Worm (Caenorhabditis elegans) whole organism, young adult: ENCODE measurements around the gene nhr-203.

Experiments
- B0035.1 ChIP-seq: sonication (generic microtip); optimal IDR thresholded peaks from 2 replicates; lab custom pipeline; 2016; ENCODE audit warnings: missing genetic modification characterization, mild to moderate bottlenecking, missing compliant biosample characterization, missing genotype, missing genetic modification reagents
- B0261.1 ChIP-seq: sonication (generic microtip); optimal IDR thresholded peaks from 2 replicates; lab custom pipeline; 2016; ENCODE audit warnings: mild to moderate bottlenecking, missing genetic modification characterization, moderate library complexity, missing compliant biosample characterization
- C06A6.2 ChIP-seq: fragments of 200-800 bp; sonication (Bioruptor generic); conservative IDR thresholded peaks from 2 replicates; pipeline ENCODE4 v1.3.6; 2022; ENCODE audit warnings: missing genetic modification characterization, missing compliant biosample characterization
- F10E7.11 ChIP-seq: sonication (generic microtip); optimal IDR thresholded peaks from 2 replicates; lab custom pipeline; 2017; ENCODE audit warnings: mild to moderate bottlenecking, missing genetic modification characterization, moderate library complexity, missing compliant biosample characterization
- F22D6.2 ChIP-seq: sonication (generic microtip); optimal IDR thresholded peaks from 2 replicates; lab custom pipeline; 2016; ENCODE audit warnings: mild to moderate bottlenecking, missing genetic modification characterization, missing compliant biosample characterization
- F57C9.4 ChIP-seq: sonication (generic microtip); optimal IDR thresholded peaks from 2 replicates; lab custom pipeline; 2017; ENCODE audit warnings: mild to moderate bottlenecking, missing genetic modification characterization, missing compliant biosample characterization
- T07F8.4 ChIP-seq: sonication (generic microtip); optimal IDR thresholded peaks from 2 replicates; lab custom pipeline; 2016; ENCODE audit warnings: mild to moderate bottlenecking, missing genetic modification characterization, moderate library complexity, missing compliant biosample characterization
- ama-1 ChIP-seq, 3 experiments: fragments of 150-350 bp in 1 of 3; sonication (generic microtip) in 2 of 3; optimal IDR thresholded peaks; 2 replicates each; lab custom pipeline; 2014 to 2018; ENCODE audit warnings: missing biosample characterization in 2 of 3, missing genetic modification characterization in 2 of 3, missing genetic modification reagents in 2 of 3
- aptf-3 ChIP-seq: fragments of 200-800 bp; sonication (Bioruptor generic); IDR thresholded peaks from 2 replicates; pipeline ENCODE4 v1.3.6; 2022; ENCODE audit warnings: missing genetic modification characterization, missing compliant biosample characterization
- attf-6 ChIP-seq: fragments of 200-800 bp; sonication (Bioruptor generic); IDR thresholded peaks from 2 replicates; pipeline ENCODE4 v1.3.6; 2022; ENCODE audit warnings: missing genetic modification reagents, missing genetic modification characterization, missing compliant biosample characterization
- bed-1 ChIP-seq: fragments of 200-800 bp; sonication (Bioruptor generic); IDR thresholded peaks from 2 replicates; pipeline ENCODE4 v1.3.6; 2022; ENCODE audit warnings: missing genetic modification reagents, missing genetic modification characterization, missing compliant biosample characterization
- bed-2 ChIP-seq: fragments of 200-800 bp; sonication (Bioruptor generic); IDR thresholded peaks from 2 replicates; pipeline ENCODE4 v1.3.6; 2022; ENCODE audit warnings: missing genetic modification reagents, missing genetic modification characterization, missing compliant biosample characterization
- ccch-3 ChIP-seq: fragments of 200-800 bp; sonication (Bioruptor generic); optimal IDR thresholded peaks from 2 replicates; lab custom pipeline; 2018; ENCODE audit warnings: mild to moderate bottlenecking, missing genetic modification characterization, missing compliant biosample characterization
- ceh-100 ChIP-seq: fragments of 200-800 bp; sonication (Bioruptor generic); IDR thresholded peaks from 2 replicates; pipeline ENCODE4 v1.3.6; 2022; ENCODE audit warnings: missing genetic modification reagents, missing genetic modification characterization, missing compliant biosample characterization
- ceh-79 ChIP-seq: sonication (generic microtip); optimal IDR thresholded peaks from 2 replicates; lab custom pipeline; 2017; ENCODE audit warnings: mild to moderate bottlenecking, missing genetic modification characterization, missing compliant biosample characterization
- ceh-91 ChIP-seq: fragments of 200-800 bp; sonication (Bioruptor generic); IDR thresholded peaks from 2 replicates; pipeline ENCODE4 v1.3.6; 2022; ENCODE audit warnings: missing genetic modification reagents, missing genetic modification characterization, missing compliant biosample characterization
- chd-7 ChIP-seq: sonication (generic microtip); optimal IDR thresholded peaks from 2 replicates; lab custom pipeline; 2016; ENCODE audit warnings: mild to moderate bottlenecking, missing genetic modification characterization, moderate library complexity, missing compliant biosample characterization
- dox-1 ChIP-seq: fragments of 200-800 bp; sonication (Bioruptor generic); IDR thresholded peaks from 2 replicates; pipeline ENCODE4 v1.3.6; 2022; ENCODE audit warnings: missing genetic modification reagents, missing genetic modification characterization, missing compliant biosample characterization
- dpff-1 ChIP-seq: sonication (generic microtip); optimal IDR thresholded peaks from 2 replicates; lab custom pipeline; 2017; ENCODE audit warnings: mild to moderate bottlenecking, missing genetic modification characterization, missing compliant biosample characterization
- dpl-1 ChIP-seq: fragments of 150-350 bp; optimal IDR thresholded peaks from 2 replicates; lab custom pipeline; 2014; ENCODE audit warnings: missing biosample characterization, missing genetic modification reagents, missing genetic modification characterization
- hrde-1 ChIP-seq: sonication (generic microtip); optimal IDR thresholded peaks from 2 replicates; lab custom pipeline; 2016; ENCODE audit warnings: missing genetic modification characterization, mild to moderate bottlenecking, missing compliant biosample characterization, moderate library complexity, missing genotype, missing genetic modification reagents, borderline replicate concordance
- let-526 ChIP-seq: fragments of 200-800 bp; sonication (Bioruptor generic); IDR thresholded peaks from 2 replicates; pipeline ENCODE4 v1.3.6; 2022; ENCODE audit warnings: missing genetic modification reagents, missing genetic modification characterization, missing compliant biosample characterization
- lin-54 ChIP-seq: fragments of 200-800 bp; sonication (Bioruptor generic); optimal IDR thresholded peaks from 2 replicates; lab custom pipeline; 2018; ENCODE audit warnings: mild to moderate bottlenecking, missing genetic modification characterization, missing compliant biosample characterization
- lir-1 ChIP-seq: fragments of 200-800 bp; sonication (Bioruptor generic); conservative IDR thresholded peaks from 2 replicates; pipeline ENCODE4 v1.3.6; 2022; ENCODE audit warnings: missing genetic modification reagents, missing genetic modification characterization, missing compliant biosample characterization
- lsl-1 ChIP-seq: fragments of 200-800 bp; sonication (Bioruptor generic); optimal IDR thresholded peaks from 2 replicates; lab custom pipeline; 2018; ENCODE audit warnings: mild to moderate bottlenecking, missing genetic modification characterization, moderate library complexity, missing compliant biosample characterization
- madf-10 ChIP-seq: sonication (generic microtip); optimal IDR thresholded peaks from 2 replicates; lab custom pipeline; 2016; ENCODE audit warnings: mild to moderate bottlenecking, missing genetic modification characterization, missing compliant biosample characterization
- madf-8 ChIP-seq: fragments of 200-800 bp; sonication (Bioruptor generic); conservative IDR thresholded peaks from 2 replicates; pipeline ENCODE4 v1.3.6; 2022; ENCODE audit warnings: missing genetic modification reagents, missing genetic modification characterization, missing compliant biosample characterization
- mxl-1 ChIP-seq: sonication (generic microtip); optimal IDR thresholded peaks from 2 replicates; lab custom pipeline; 2016; ENCODE audit warnings: missing genetic modification characterization, missing compliant biosample characterization
- nfyb-1 ChIP-seq: fragments of 200-800 bp; sonication (Bioruptor generic); IDR thresholded peaks from 2 replicates; pipeline ENCODE4 v1.3.6; 2022; ENCODE audit warnings: missing genetic modification reagents, missing genetic modification characterization, missing compliant biosample characterization
- nhr-179 ChIP-seq: sonication (generic microtip); optimal IDR thresholded peaks from 2 replicates; lab custom pipeline; 2016; ENCODE audit warnings: mild to moderate bottlenecking, missing genetic modification characterization, missing compliant biosample characterization
- nhr-27 ChIP-seq: fragments of 200-800 bp; sonication (Bioruptor generic); optimal IDR thresholded peaks from 2 replicates; lab custom pipeline; 2018; ENCODE audit warnings: mild to moderate bottlenecking, missing genetic modification characterization, moderate library complexity, missing compliant biosample characterization
- pbrm-1 ChIP-seq: fragments of 200-800 bp; sonication (Bioruptor generic); IDR thresholded peaks from 2 replicates; pipeline ENCODE4 v1.3.6; 2022; ENCODE audit warnings: missing genetic modification reagents, missing genetic modification characterization, missing compliant biosample characterization
- rcor-1 ChIP-seq: fragments of 200-800 bp; sonication (Bioruptor generic); IDR thresholded peaks from 2 replicates; pipeline ENCODE4 v1.3.6; 2022; ENCODE audit warnings: missing genetic modification reagents, missing genetic modification characterization, missing compliant biosample characterization
- snpc-1.3 ChIP-seq: sonication (generic microtip); optimal IDR thresholded peaks from 2 replicates; lab custom pipeline; 2017; ENCODE audit warnings: missing genetic modification characterization, mild to moderate bottlenecking, missing compliant biosample characterization, antibody characterized with exemption, moderate library complexity, missing genotype, missing genetic modification reagents; ENCODE audit not compliant: insufficient read depth
- snpc-3.4 ChIP-seq: sonication (generic microtip); optimal IDR thresholded peaks from 2 replicates; lab custom pipeline; 2017; ENCODE audit warnings: missing genetic modification characterization, mild to moderate bottlenecking, missing compliant biosample characterization, antibody characterized with exemption, moderate library complexity, missing genotype, missing genetic modification reagents
- snpc-4 ChIP-seq, 5 experiments: fragments of 150-350 bp in 1 of 5; sonication (generic microtip) in 4 of 5; optimal IDR thresholded peaks; 2 replicates each; lab custom pipeline; 2014 to 2018; ENCODE audit warnings: missing genetic modification characterization in 5 of 5, missing biosample characterization in 3 of 5, antibody characterized with exemption in 2 of 5, mild to moderate bottlenecking in 2 of 5, missing compliant biosample characterization in 2 of 5, missing genotype in 2 of 5, moderate library complexity in 2 of 5, missing genetic modification reagents in 1 of 5
- tbp1 ChIP-seq: fragments of 200-800 bp; sonication (Bioruptor generic); optimal IDR thresholded peaks from 2 replicates; lab custom pipeline; 2018; ENCODE audit warnings: mild to moderate bottlenecking, missing genetic modification characterization, missing compliant biosample characterization
- unc-130 ChIP-seq: sonication (generic microtip); optimal IDR thresholded peaks from 2 replicates; lab custom pipeline; 2016; ENCODE audit warnings: missing genetic modification reagents, missing genetic modification characterization, missing compliant biosample characterization
- unc-62 ChIP-seq: fragments of 150-350 bp; optimal IDR thresholded peaks from 2 replicates; lab custom pipeline; 2014; ENCODE audit warnings: missing biosample characterization, missing genetic modification reagents, missing genetic modification characterization
- zfh-2 ChIP-seq: fragments of 200-800 bp; sonication (Bioruptor generic); conservative IDR thresholded peaks from 2 replicates; pipeline ENCODE4 v1.3.6; 2022; ENCODE audit warnings: missing genetic modification reagents, missing genetic modification characterization, missing compliant biosample characterization
- ztf-25 ChIP-seq: fragments of 200-800 bp; sonication (Bioruptor generic); IDR thresholded peaks from 2 replicates; pipeline ENCODE4 v1.3.6; 2022; ENCODE audit warnings: missing genetic modification reagents, missing genetic modification characterization, missing compliant biosample characterization

nhr-203 gene

DNA sequence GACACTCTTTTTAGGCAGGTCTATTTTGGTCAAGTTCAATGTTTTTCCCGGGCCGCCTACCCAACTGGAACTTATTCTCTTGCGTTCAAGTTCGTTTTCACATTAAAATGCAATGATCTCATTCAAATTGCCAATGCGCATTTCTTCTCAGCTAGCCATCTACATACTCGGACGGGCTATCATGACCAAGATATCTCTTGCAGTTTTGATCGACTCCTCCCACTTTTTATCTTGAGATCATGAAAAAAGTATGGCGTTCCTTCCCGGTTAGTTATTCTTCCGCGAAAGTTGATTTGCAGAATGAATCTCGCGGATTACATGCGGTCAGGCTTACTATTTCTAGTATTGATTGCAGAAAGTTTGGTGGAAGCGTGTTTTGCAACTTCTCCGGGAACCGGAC is 25.7 kb upstream of the nhr-203 start, which contains the start of gene B0554.2:
Gene B0554.2 (plus strand): TSS at position 301 of the 400 bp plus-strand sequence.
- TF ChIP-seq ceh-100 (no peak), lin-54 (no peak), ccch-3 (no peak), let-526 (GFP tag; lab: Robert Waterston, UW) (no peak), ztf-25 (GFP tag; lab: Robert Waterston, UW) (no peak), F10E7.11 (tag; lab: Kevin White, UChicago) (no peak), unc-130 (no peak), nhr-27 (tag; lab: Kevin White, UChicago) (no peak), zfh-2 (no peak), tbp1 (no peak), bed-2 (GFP tag; lab: Robert Waterston, UW) (no peak), rcor-1 (GFP tag; lab: Robert Waterston, UW) (no peak), pbrm-1 (GFP tag; lab: Robert Waterston, UW) (no peak), mxl-1 (tag; lab: Kevin White, UChicago) (no peak)

DNA sequence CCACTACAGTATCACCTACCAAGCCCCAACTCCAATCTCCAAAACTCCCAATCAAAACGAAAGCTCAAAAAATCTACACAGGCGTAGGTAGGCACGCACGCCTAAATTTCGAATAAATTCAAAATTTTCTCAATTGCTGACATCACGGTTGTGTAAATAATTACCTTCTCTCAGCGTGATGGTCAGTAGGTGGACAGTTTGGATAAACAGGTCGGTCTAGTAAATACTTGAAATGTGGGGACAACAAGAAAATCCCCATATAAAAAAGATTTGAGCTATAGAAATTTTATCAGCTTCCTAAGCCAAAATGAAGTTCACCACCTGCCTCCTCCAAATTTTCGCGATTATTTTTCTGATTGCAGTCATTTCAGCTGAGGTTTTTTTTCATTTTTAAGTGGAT is 21.5 kb upstream of the nhr-203 start, which contains the start of gene B0554.1:
Gene B0554.1 (plus strand): TSS at position 301 of the 400 bp plus-strand sequence.
- no peak for TF ChIP-seq hrde-1
- no peak for TF ChIP-seq lir-1 (GFP tag; lab: Robert Waterston, UW)
- no peak for TF ChIP-seq ceh-79 (tag; lab: Kevin White, UChicago)
- no peak for TF ChIP-seq F57C9.4 (tag; lab: Kevin White, UChicago)
- no peak for TF ChIP-seq dpff-1
- no peak for TF ChIP-seq attf-6 (GFP tag; lab: Robert Waterston, UW)
- TF ChIP-seq madf-10 (tag; lab: Kevin White, UChicago), result no peak
- no peak for TF ChIP-seq ama-1 (optimal IDR thresholded peaks at IDR 0.05; lab: Kevin White, UChicago)
- TF ChIP-seq ama-1 (GFP tag; optimal IDR thresholded peaks at IDR 0.05; lab: Kevin White, UChicago), result no peak
- no peak for TF ChIP-seq madf-8
- no peak for TF ChIP-seq lsl-1 (GFP tag; lab: Kevin White, UChicago)
- TF ChIP-seq dpl-1 (GFP tag; lab: Kevin White, UChicago), result no peak
- no peak for TF ChIP-seq chd-7
- TF ChIP-seq ceh-91 (GFP tag; lab: Robert Waterston, UW), result no peak
- TF ChIP-seq unc-130, result no peak
- no peak for TF ChIP-seq snpc-4 (GFP tag; optimal IDR thresholded peaks at IDR 0.05; lab: Kevin White, UChicago)
- no peak for TF ChIP-seq snpc-4 (tag; optimal IDR thresholded peaks at IDR 0.05; lab: Kevin White, UChicago)
- no peak for TF ChIP-seq bed-1 (GFP tag; lab: Robert Waterston, UW)

DNA sequence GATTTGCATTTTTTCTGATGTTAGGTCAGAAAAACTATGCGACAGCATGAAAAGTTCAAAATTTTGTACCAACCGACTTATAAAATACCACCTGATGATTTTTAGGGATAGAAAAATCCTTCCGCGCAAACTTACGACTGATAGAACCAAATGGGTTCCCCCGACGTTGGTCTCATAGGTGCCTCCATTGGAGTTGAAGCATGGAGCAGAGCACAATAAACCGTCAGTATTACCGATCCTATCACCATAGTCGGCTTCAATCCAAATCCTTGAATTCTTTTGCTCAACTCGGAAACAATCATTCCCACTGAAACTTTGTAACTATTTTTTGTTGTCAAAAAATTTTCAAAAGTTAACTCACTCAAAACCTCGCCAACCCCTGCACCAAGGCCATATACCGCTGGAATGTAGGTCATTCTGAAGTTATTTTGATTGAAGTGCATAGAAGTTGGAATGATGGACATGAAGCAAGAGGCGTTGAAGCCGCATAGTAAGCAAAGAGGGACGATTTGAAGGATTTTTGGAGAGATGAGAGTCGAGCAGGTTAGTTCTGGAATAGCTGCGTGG is 20.3 kb upstream of the nhr-203 start:
- TF ChIP-seq B0035.1 (tag; lab: Kevin White, UChicago) (no peak), F22D6.2 (tag; lab: Kevin White, UChicago) (no peak), dox-1 (GFP tag; lab: Robert Waterston, UW) (no peak), ceh-91 (GFP tag; lab: Robert Waterston, UW) (no peak), lir-1 (GFP tag; lab: Robert Waterston, UW) (no peak), snpc-1.3 (tag; lab: Kevin White, UChicago) (no peak), nhr-179 (tag; lab: Kevin White, UChicago) (no peak), dpff-1 (no peak), C06A6.2 (GFP tag; lab: Robert Waterston, UW) (no peak), snpc-3.4 (tag; lab: Kevin White, UChicago) (no peak), T07F8.4 (no peak), nfyb-1 (no peak), unc-62 (GFP tag; lab: Kevin White, UChicago) (no peak), lin-54 (no peak), B0261.1 (tag; lab: Kevin White, UChicago) (no peak), aptf-3 (GFP tag; lab: Robert Waterston, UW) (no peak)
